Fruit fly (Drosophila melanogaster) whole organism, adult: ENCODE measurements around the gene psh.

ENCODE experiments used
- CG11617 ChIP-seq: fragments of 200-800 bp; sonication (Bioruptor generic); optimal IDR thresholded peaks from 2 replicates; lab custom pipeline; 2017; ENCODE audit warnings: mild to moderate bottlenecking, missing biosample characterization, missing genetic modification reagents, missing genetic modification characterization
- Hr96 ChIP-seq: fragments of 200-800 bp; sonication (Bioruptor generic); optimal IDR thresholded peaks from 2 replicates; lab custom pipeline; 2016; ENCODE audit warnings: missing biosample characterization, missing genetic modification characterization
- kay ChIP-seq: fragments of 200-800 bp; sonication (Bioruptor generic); peaks from one replicate; lab custom pipeline; 2016; ENCODE audit warnings: missing biosample characterization, missing genetic modification characterization, borderline replicate concordance
- toe ChIP-seq: fragments of 200-800 bp; sonication (Bioruptor generic); optimal IDR thresholded peaks from 2 replicates; lab custom pipeline; 2016; ENCODE audit warnings: missing biosample characterization, missing genetic modification characterization

dm6 chrX:18504948-18505597 is 18.4 kb upstream of the psh start, which contains the start of gene Wnt5:
- TF ChIP-seq kay (GFP tag; lab: Kevin White, UChicago), result no peak
- no peak for TF ChIP-seq toe (GFP tag; lab: Kevin White, UChicago)
- no peak for TF ChIP-seq CG11617
- no peak for TF ChIP-seq Hr96 (GFP tag; lab: Kevin White, UChicago)
